Worm (Caenorhabditis elegans): ENCODE results near the gene spat-2.

The spat-2 gene

ce11 chrIII:11090870-11091386 is 54.2 kb downstream of the spat-2 start:
- TF ChIP-seq nhr-21 (tag; optimal IDR thresholded peaks at IDR 0.05) (peak; percentile 7), Y55F3AM.14 (GFP tag; optimal IDR thresholded peaks at IDR 0.05) (no peak), R02D3.7 (tag; optimal IDR thresholded peaks at IDR 0.05) (no peak), sma-9 (GFP tag; optimal IDR thresholded peaks at IDR 0.05) (peak; percentile 33), sma-9 (tag; optimal IDR thresholded peaks at IDR 0.05) (no peak), ceh-16 (tag; optimal IDR thresholded peaks at IDR 0.05) (peak; percentile 13), nhr-25 (tag; optimal IDR thresholded peaks at IDR 0.05) (peak; percentile 9), snpc-4 (tag; optimal IDR thresholded peaks at IDR 0.05) (peak; percentile 93), ama-1 (optimal IDR thresholded peaks at IDR 0.05) (peak; percentile 94), lin-13 (GFP tag; optimal IDR thresholded peaks at IDR 0.05) (peak; percentile 43)

ce11 chrIII:11091651-11092278 is 55.0 kb downstream of the spat-2 start:
- TF ChIP-seq lsy-2 (tag; optimal IDR thresholded peaks at IDR 0.05), result peak in 1 of 2 experiments; percentile 31
- no peak for TF ChIP-seq mdl-1 (tag; optimal IDR thresholded peaks at IDR 0.05)
- 0 out of 2 replicates have a peak, but pooled peaks have one; percentile 77 for TF ChIP-seq ztf-1 (GFP tag; conservative IDR thresholded peaks at IDR 0.05)
- TF ChIP-seq sma-3 (GFP tag; optimal IDR thresholded peaks at IDR 0.05), result peak; percentile 71
- TF ChIP-seq nhr-77 (tag; optimal IDR thresholded peaks at IDR 0.05), result no peak
- peak; percentile 9 for TF ChIP-seq F13H6.1 (tag; optimal IDR thresholded peaks at IDR 0.05)

ce11 chrIII:11093489-11093888 is 56.7 kb downstream of the spat-2 start:
- peak; percentile 17 for TF ChIP-seq unc-55 (GFP tag; optimal IDR thresholded peaks at IDR 0.05)
- no peak for TF ChIP-seq nhr-237 (tag; optimal IDR thresholded peaks at IDR 0.05)

ce11 chrIII:11095687-11096086 is 58.9 kb downstream of the spat-2 start:
- no peak for TF ChIP-seq lin-11 (tag; optimal IDR thresholded peaks at IDR 0.05)

ce11 chrIII:11099864-11100263 is 63.1 kb downstream of the spat-2 start, which contains the start of gene hmt-1:
Gene hmt-1, minus strand, starts transcription at chrIII:11099964.
- TF ChIP-seq crh-2 (tag; optimal IDR thresholded peaks at IDR 0.05) (no peak), unc-55 (GFP tag; optimal IDR thresholded peaks at IDR 0.05) (no peak), mab-5 (tag; optimal IDR thresholded peaks at IDR 0.05) (no peak), skn-1 (tag; optimal IDR thresholded peaks at IDR 0.05) (no peak), ZK546.5 (tag; optimal IDR thresholded peaks at IDR 0.05) (no peak), peb-1 (tag; optimal IDR thresholded peaks at IDR 0.05) (no peak), nhr-10 (tag; optimal IDR thresholded peaks at IDR 0.05) (no peak), lsy-2 (tag; optimal IDR thresholded peaks at IDR 0.05) (no peak), nhr-129 (tag; optimal IDR thresholded peaks at IDR 0.05) (no peak), F13H6.1 (tag; optimal IDR thresholded peaks at IDR 0.05) (no peak), alr-1 (tag; optimal IDR thresholded peaks at IDR 0.05) (no peak), nhr-12 (tag; optimal IDR thresholded peaks at IDR 0.05) (no peak)

- TF ChIP-seq ztf-4 (tag; optimal IDR thresholded peaks at IDR 0.05) (no peak), elt-3 (tag; optimal IDR thresholded peaks at IDR 0.05) (no peak), mab-5 (tag; optimal IDR thresholded peaks at IDR 0.05) (no peak), unc-55 (GFP tag; optimal IDR thresholded peaks at IDR 0.05) (no peak), lin-13 (GFP tag; optimal IDR thresholded peaks at IDR 0.05) (no peak), egl-27 (tag; optimal IDR thresholded peaks at IDR 0.05) (no peak), ztf-1 (GFP tag; conservative IDR thresholded peaks at IDR 0.05) (no peak), aly-2 (tag; optimal IDR thresholded peaks at IDR 0.05) (no peak), mbf-1 (tag; optimal IDR thresholded peaks at IDR 0.05) (no peak), unc-62 (GFP tag; optimal IDR thresholded peaks at IDR 0.05) (no peak), lsy-2 (tag; optimal IDR thresholded peaks at IDR 0.05) (no peak), F13H6.1 (tag; optimal IDR thresholded peaks at IDR 0.05) (no peak), lin-39 (tag; optimal IDR thresholded peaks at IDR 0.05) (no peak), mdl-1 (tag; optimal IDR thresholded peaks at IDR 0.05) (no peak), nhr-21 (tag; optimal IDR thresholded peaks at IDR 0.05) (no peak), ZK546.5 (tag; optimal IDR thresholded peaks at IDR 0.05) (no peak), ama-1 (optimal IDR thresholded peaks at IDR 0.05) (no peak), nhr-25 (tag; optimal IDR thresholded peaks at IDR 0.05) (no peak), snpc-4 (tag; optimal IDR thresholded peaks at IDR 0.05) (no peak)
Observed at ce11 chrIII:11101246-11101645, 64.5 kb downstream of the spat-2 start.
